Fruit fly (Drosophila melanogaster) whole organism, prepupa: Measurements from ENCODE around the gene nompC.
A peak's percentile ranks its signal among the peaks of the same experiment; 100 is the strongest.

Experiments
- Blimp-1 ChIP-seq: fragments of 200-800 bp; sonication (Bioruptor generic); optimal IDR thresholded peaks from 3 replicates; lab custom pipeline; 2017; ENCODE audit warnings: missing biosample characterization, missing genetic modification characterization, mild to moderate bottlenecking, moderate library complexity, missing genetic modification reagents
- CG10631 ChIP-seq: fragments of 200-800 bp; sonication (Bioruptor generic); optimal IDR thresholded peaks from 2 replicates; lab custom pipeline; 2016; ENCODE audit warnings: missing biosample characterization, missing genetic modification characterization
- CG10669 ChIP-seq: fragments of 200-800 bp; sonication (Bioruptor generic); optimal IDR thresholded peaks from 3 replicates; lab custom pipeline; 2018; ENCODE audit warnings: missing biosample characterization, mild to moderate bottlenecking, missing genetic modification characterization, moderate library complexity
- CG11294 ChIP-seq: fragments of 200-800 bp; sonication (Bioruptor generic); IDR thresholded peaks from 2 replicates; pipeline ENCODE4 v1.3.6; 2022; ENCODE audit warnings: missing biosample characterization, missing genetic modification characterization
- CG11902 ChIP-seq: fragments of 200-800 bp; sonication (Bioruptor generic); optimal IDR thresholded peaks from 3 replicates; lab custom pipeline; 2016; ENCODE audit warnings: missing biosample characterization, missing genetic modification characterization
- CG15336 ChIP-seq: fragments of 200-800 bp; sonication (Bioruptor generic); IDR thresholded peaks from 2 replicates; pipeline ENCODE4 v1.3.6; 2022; ENCODE audit warnings: missing biosample characterization, missing genetic modification characterization
- CG1621 ChIP-seq: fragments of 200-800 bp; sonication (Bioruptor generic); optimal IDR thresholded peaks from 3 replicates; lab custom pipeline; 2018; ENCODE audit warnings: missing biosample characterization, mild to moderate bottlenecking, missing genetic modification characterization
- CG31627 ChIP-seq: fragments of 200-800 bp; sonication (Bioruptor generic); optimal IDR thresholded peaks from 3 replicates; lab custom pipeline; 2016; ENCODE audit warnings: missing biosample characterization, missing genetic modification characterization
- CG32006 ChIP-seq: fragments of 200-800 bp; sonication (Bioruptor generic); optimal IDR thresholded peaks from 3 replicates; lab custom pipeline; 2017; ENCODE audit warnings: missing biosample characterization, mild to moderate bottlenecking, missing genetic modification characterization
- CG34406 ChIP-seq: fragments of 200-800 bp; sonication (Bioruptor generic); optimal IDR thresholded peaks from 3 replicates; lab custom pipeline; 2016; ENCODE audit warnings: missing biosample characterization, missing genetic modification characterization
- CG3919 ChIP-seq: fragments of 200-800 bp; sonication (Bioruptor generic); optimal IDR thresholded peaks from 3 replicates; lab custom pipeline; 2016; ENCODE audit warnings: missing biosample characterization, missing genetic modification characterization
- CG4318 ChIP-seq: fragments of 200-800 bp; sonication (Bioruptor generic); optimal IDR thresholded peaks from 3 replicates; lab custom pipeline; 2017; ENCODE audit warnings: missing biosample characterization, mild to moderate bottlenecking, missing genetic modification characterization
- CG6163 ChIP-seq: fragments of 200-800 bp; sonication (Bioruptor generic); IDR thresholded peaks from 3 replicates; pipeline ENCODE4 v1.3.6; 2022; ENCODE audit warnings: missing biosample characterization, missing genetic modification characterization
- CG6276 ChIP-seq: fragments of 200-800 bp; sonication (Bioruptor generic); optimal IDR thresholded peaks from 2 replicates; lab custom pipeline; 2017; ENCODE audit warnings: missing biosample characterization, mild to moderate bottlenecking, missing genetic modification characterization
- CG6792 ChIP-seq: fragments of 200-800 bp; sonication (Bioruptor generic); optimal IDR thresholded peaks from 3 replicates; lab custom pipeline; 2016; ENCODE audit warnings: missing biosample characterization, missing genetic modification characterization
- CG6854 ChIP-seq: fragments of 200-800 bp; sonication (Bioruptor generic); optimal IDR thresholded peaks from 2 replicates; lab custom pipeline; 2017; ENCODE audit warnings: missing biosample characterization, mild to moderate bottlenecking, missing genetic modification characterization
- CG7368 ChIP-seq: fragments of 200-800 bp; sonication (Bioruptor generic); optimal IDR thresholded peaks from 3 replicates; lab custom pipeline; 2016; ENCODE audit warnings: missing biosample characterization, missing genetic modification characterization
- CG8319 ChIP-seq: fragments of 200-800 bp; sonication (Bioruptor generic); optimal IDR thresholded peaks from 3 replicates; lab custom pipeline; 2016; ENCODE audit warnings: missing biosample characterization, missing genetic modification characterization
- CG8632 ChIP-seq: fragments of 200-800 bp; sonication (Bioruptor generic); optimal IDR thresholded peaks from 3 replicates; lab custom pipeline; 2016; ENCODE audit warnings: missing biosample characterization, missing genetic modification characterization
- CG9139 ChIP-seq: fragments of 200-800 bp; sonication (Bioruptor generic); optimal IDR thresholded peaks from 3 replicates; lab custom pipeline; 2017; ENCODE audit warnings: missing biosample characterization, mild to moderate bottlenecking, missing genetic modification characterization
- Eip78C ChIP-seq: fragments of 200-800 bp; sonication (Bioruptor generic); peaks from one replicate; lab custom pipeline; 2016; ENCODE audit warnings: missing biosample characterization, missing genetic modification characterization
- Ets21C ChIP-seq: fragments of 200-800 bp; sonication (Bioruptor generic); optimal IDR thresholded peaks from 3 replicates; lab custom pipeline; 2016; ENCODE audit warnings: missing biosample characterization, missing genetic modification characterization
- Ets96B ChIP-seq: fragments of 200-800 bp; optimal IDR thresholded peaks from 2 replicates; lab custom pipeline; 2019; ENCODE audit warnings: missing biosample characterization, mild to moderate bottlenecking, missing genetic modification characterization, moderate library complexity
- Gug ChIP-seq: fragments of 200-800 bp; sonication (Bioruptor generic); IDR thresholded peaks from 2 replicates; pipeline ENCODE4 v1.3.6; 2022; ENCODE audit warnings: missing biosample characterization, missing genetic modification characterization
- Hr38 ChIP-seq: sonication (Bioruptor generic); optimal IDR thresholded peaks from 2 replicates; lab custom pipeline; 2016; ENCODE audit warnings: missing biosample characterization, missing genetic modification characterization
- Hr39 ChIP-seq: fragments of 200-800 bp; sonication (Bioruptor generic); optimal IDR thresholded peaks from 2 replicates; lab custom pipeline; 2016; ENCODE audit warnings: missing biosample characterization, missing genetic modification characterization
- Lpt ChIP-seq: fragments of 200-800 bp; sonication (Bioruptor generic); optimal IDR thresholded peaks from 3 replicates; lab custom pipeline; 2016; ENCODE audit warnings: missing biosample characterization, missing genetic modification characterization
- Met ChIP-seq: fragments of 200-800 bp; sonication (Bioruptor generic); optimal IDR thresholded peaks from 3 replicates; lab custom pipeline; 2016; ENCODE audit warnings: missing biosample characterization, missing genetic modification characterization
- Sox102F ChIP-seq: fragments of 200-800 bp; sonication (Bioruptor generic); optimal IDR thresholded peaks from 2 replicates; lab custom pipeline; 2016; ENCODE audit warnings: missing biosample characterization, mild to moderate bottlenecking, missing genetic modification characterization
- Sox14 ChIP-seq: fragments of 200-800 bp; sonication (Bioruptor generic); optimal IDR thresholded peaks from 3 replicates; lab custom pipeline; 2016; ENCODE audit warnings: missing biosample characterization, missing genetic modification characterization
- Sox15 ChIP-seq: fragments of 200-800 bp; sonication (Bioruptor generic); optimal IDR thresholded peaks from 3 replicates; lab custom pipeline; 2016; ENCODE audit warnings: missing biosample characterization, missing genetic modification characterization
- achi ChIP-seq: fragments of 200-800 bp; sonication (Bioruptor generic); optimal IDR thresholded peaks from 3 replicates; lab custom pipeline; 2016; ENCODE audit warnings: missing biosample characterization, missing genetic modification characterization
- acj6 ChIP-seq: fragments of 200-800 bp; sonication (Bioruptor generic); optimal IDR thresholded peaks from 3 replicates; lab custom pipeline; 2016; ENCODE audit warnings: missing biosample characterization, missing genetic modification characterization
- cyc ChIP-seq: fragments of 200-800 bp; sonication (Bioruptor generic); optimal IDR thresholded peaks from 3 replicates; lab custom pipeline; 2016; ENCODE audit warnings: missing biosample characterization, missing genetic modification characterization
- dsx ChIP-seq: fragments of 200-800 bp; optimal IDR thresholded peaks from 3 replicates; lab custom pipeline; 2019; ENCODE audit warnings: missing biosample characterization, mild to moderate bottlenecking, missing genetic modification characterization, moderate library complexity; ENCODE audit not compliant: poor library complexity, severe bottlenecking
- eg ChIP-seq: fragments of 200-800 bp; sonication (Bioruptor generic); IDR thresholded peaks from 3 replicates; pipeline ENCODE4 v1.3.6; 2022; ENCODE audit warnings: missing biosample characterization, missing genetic modification characterization
- esn ChIP-seq: fragments of 200-800 bp; sonication (Bioruptor generic); optimal IDR thresholded peaks from 2 replicates; lab custom pipeline; 2016; ENCODE audit warnings: missing biosample characterization, mild to moderate bottlenecking, missing genetic modification characterization, moderate library complexity
- fd59A ChIP-seq: fragments of 200-800 bp; sonication (Bioruptor generic); optimal IDR thresholded peaks from 2 replicates; lab custom pipeline; 2017; ENCODE audit warnings: missing biosample characterization, mild to moderate bottlenecking, missing genetic modification characterization, missing genetic modification reagents
- fd85E ChIP-seq: fragments of 200-800 bp; sonication (Bioruptor generic); optimal IDR thresholded peaks from 3 replicates; lab custom pipeline; 2016; ENCODE audit warnings: missing biosample characterization, missing genetic modification characterization
- fkh ChIP-seq: fragments of 200-800 bp; sonication (Bioruptor generic); optimal IDR thresholded peaks from 3 replicates; lab custom pipeline; 2017; ENCODE audit warnings: missing biosample characterization, mild to moderate bottlenecking, missing genetic modification characterization, moderate library complexity
- lz ChIP-seq: fragments of 200-800 bp; sonication (Bioruptor generic); optimal IDR thresholded peaks from 3 replicates; lab custom pipeline; 2016; ENCODE audit warnings: missing biosample characterization, missing genetic modification characterization
- net ChIP-seq: fragments of 200-800 bp; sonication (Bioruptor generic); optimal IDR thresholded peaks from 3 replicates; lab custom pipeline; 2016; ENCODE audit warnings: missing biosample characterization, missing genetic modification characterization
- pdm3 ChIP-seq: fragments of 200-800 bp; sonication (Bioruptor generic); optimal IDR thresholded peaks from 3 replicates; lab custom pipeline; 2016; ENCODE audit warnings: missing biosample characterization, missing genetic modification characterization
- salr ChIP-seq, 2 experiments: fragments of 200-800 bp; sonication (Bioruptor generic); optimal IDR thresholded peaks; 3 replicates each; lab custom pipeline; 2016 to 2018; ENCODE audit warnings: missing biosample characterization in 2 of 2, missing genetic modification characterization in 2 of 2, mild to moderate bottlenecking in 1 of 2
- spab ChIP-seq: fragments of 200-800 bp; sonication (Bioruptor generic); optimal IDR thresholded peaks from 2 replicates; lab custom pipeline; 2017; ENCODE audit warnings: missing biosample characterization, mild to moderate bottlenecking, missing genetic modification characterization, missing genetic modification reagents
- ss ChIP-seq, 2 experiments: fragments of 200-800 bp; sonication (Bioruptor generic); optimal IDR thresholded peaks; 2 replicates in 1 of 2; 3 replicates in 1 of 2; lab custom pipeline; 2017 to 2018; ENCODE audit warnings: mild to moderate bottlenecking in 2 of 2, missing biosample characterization in 2 of 2, missing genetic modification characterization in 2 of 2, moderate library complexity in 1 of 2
- svp ChIP-seq: fragments of 200-800 bp; sonication (Bioruptor generic); peaks from one replicate; lab custom pipeline; 2016; ENCODE audit warnings: missing biosample characterization, missing genetic modification characterization
- topi ChIP-seq: fragments of 200-800 bp; sonication (Bioruptor generic); optimal IDR thresholded peaks from 3 replicates; lab custom pipeline; 2016; ENCODE audit warnings: missing biosample characterization, missing genetic modification characterization
- vri ChIP-seq: fragments of 200-800 bp; sonication (Bioruptor generic); optimal IDR thresholded peaks from 3 replicates; lab custom pipeline; 2016; ENCODE audit warnings: missing biosample characterization, mild to moderate bottlenecking, missing genetic modification characterization

nompC gene

DNA sequence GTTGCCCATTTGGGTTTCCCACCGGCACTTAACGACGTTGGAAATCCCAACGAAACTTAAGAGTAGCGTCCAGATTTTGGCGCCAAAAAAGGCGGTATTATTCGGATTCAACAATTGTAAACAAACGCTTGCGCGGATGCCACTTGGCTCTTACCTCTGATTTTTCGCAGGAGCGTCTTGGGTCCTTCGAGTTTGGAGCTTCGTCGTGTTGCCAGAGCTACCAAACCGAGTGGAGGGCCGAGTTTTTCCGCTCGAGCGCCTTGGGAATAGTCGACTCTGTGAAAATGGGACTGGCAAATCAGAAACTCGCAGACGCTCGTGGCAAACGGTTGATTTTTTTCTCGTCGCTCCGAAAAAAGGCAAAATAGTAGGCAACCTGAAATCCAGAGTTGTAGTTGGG lies at the start of gene nompC:
TSS of gene nompC (plus strand) at position 301 of the 400 bp plus-strand sequence.
- TF ChIP-seq CG1621 (tag; lab: Kevin White, UChicago) (no peak), CG6854 (GFP tag; lab: Kevin White, UChicago) (no peak), Eip78C (GFP tag; lab: Kevin White, UChicago) (no peak), achi (GFP tag; lab: Kevin White, UChicago) (no peak), Lpt (GFP tag; lab: Kevin White, UChicago) (no peak), CG4318 (GFP tag; lab: Kevin White, UChicago) (no peak), Ets21C (GFP tag; lab: Kevin White, UChicago) (no peak), CG6792 (GFP tag; lab: Kevin White, UChicago) (no peak)

DNA sequence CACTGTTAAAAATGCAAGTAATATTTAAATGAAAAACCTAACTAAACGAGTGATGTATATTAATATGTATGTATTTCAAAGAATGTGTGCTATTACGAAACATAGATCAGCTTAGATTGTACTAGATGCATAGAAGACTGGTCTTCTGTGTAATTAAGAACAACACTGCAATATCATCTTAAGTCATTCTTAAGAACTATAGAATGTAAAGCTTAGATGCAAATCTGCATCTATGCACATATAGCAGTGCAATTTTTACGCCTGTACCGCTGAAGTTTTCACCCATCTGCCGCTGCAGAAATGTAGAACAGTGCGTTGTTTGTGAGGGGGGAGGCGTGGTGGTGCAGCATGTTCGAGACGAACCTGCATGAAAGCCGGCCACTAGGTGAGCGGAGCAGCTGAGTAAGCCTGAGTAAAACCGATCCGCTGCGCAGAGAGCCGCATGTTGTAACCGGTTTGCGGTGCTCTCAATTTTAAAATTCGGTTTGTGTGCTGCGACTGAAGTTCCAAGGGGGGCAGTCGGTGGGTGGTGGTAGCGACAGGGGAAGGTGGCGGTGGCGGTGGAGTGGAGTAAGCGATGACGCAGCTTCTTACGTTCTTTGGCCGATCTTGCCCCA lies 49.2 kb upstream of the nompC start:
- TF ChIP-seq eg (0 out of 3 replicates have a peak, but pooled peaks have one; percentile 52), CG32006 (GFP tag; lab: Kevin White, UChicago) (peak; percentile 83), CG7368 (GFP tag; lab: Kevin White, UChicago) (peak; percentile 73), CG6276 (GFP tag; lab: Kevin White, UChicago) (peak; percentile 46), Hr39 (GFP tag; lab: Kevin White, UChicago) (peak; percentile 50), net (GFP tag; lab: Kevin White, UChicago) (peak; percentile 71), ss (GFP tag; optimal IDR thresholded peaks at IDR 0.05; lab: Kevin White, UChicago) (peak; percentile 89 to 93), Met (GFP tag; lab: Kevin White, UChicago) (peak; percentile 59), esn (peak; percentile 72), fd59A (GFP tag; lab: Kevin White, UChicago) (peak; percentile 91), Hr38 (GFP tag; lab: Kevin White, UChicago) (no peak), CG6163 (GFP tag; lab: Robert Waterston, UW) (peak; percentile 76), spab (peak; percentile 93), fkh (GFP tag; lab: Kevin White, UChicago) (no peak), topi (peak; percentile 80), Gug (GFP tag; lab: Robert Waterston, UW) (peak; percentile 43), Sox102F (GFP tag; lab: Kevin White, UChicago) (peak; percentile 39), CG4318 (GFP tag; lab: Kevin White, UChicago) (peak; percentile 45), Sox15 (peak; percentile 47), CG10631 (GFP tag; lab: Kevin White, UChicago) (peak; percentile 85), CG31627 (peak; percentile 63), CG8632 (GFP tag; lab: Kevin White, UChicago) (peak; percentile 76), cyc (GFP tag; lab: Kevin White, UChicago) (peak; percentile 50), CG6854 (GFP tag; lab: Kevin White, UChicago) (no peak), CG11294 (GFP tag; lab: Robert Waterston, UW) (no peak), Lpt (GFP tag; lab: Kevin White, UChicago) (peak; percentile 64), svp (GFP tag; lab: Kevin White, UChicago) (peak; percentile 48), CG11902 (GFP tag; lab: Kevin White, UChicago) (peak; percentile 63), CG3919 (peak; percentile 90), dsx (GFP tag; lab: Kevin White, UChicago) (peak; percentile 89), CG9139 (GFP tag; lab: Kevin White, UChicago) (peak; percentile 67), Sox14 (peak; percentile 79), CG10669 (GFP tag; lab: Kevin White, UChicago) (peak; percentile 95), lz (GFP tag; lab: Kevin White, UChicago) (peak; percentile 55), CG8319 (peak; percentile 70), Ets96B (tag; lab: Kevin White, UChicago) (peak; percentile 94), vri (no peak), fd85E (GFP tag; lab: Kevin White, UChicago) (no peak), salr (GFP tag; optimal IDR thresholded peaks at IDR 0.05; lab: Kevin White, UChicago) (peak; percentile 68 to 87), CG15336 (GFP tag; lab: Robert Waterston, UW) (peak; percentile 68), CG34406 (peak; percentile 76), pdm3 (peak; percentile 72), acj6 (GFP tag; lab: Kevin White, UChicago) (peak; percentile 88), Blimp-1 (GFP tag; lab: Kevin White, UChicago) (no peak)
